Worm (Caenorhabditis elegans): ENCODE measurements around the gene C50C3.12.

The C50C3.12 gene

DNA sequence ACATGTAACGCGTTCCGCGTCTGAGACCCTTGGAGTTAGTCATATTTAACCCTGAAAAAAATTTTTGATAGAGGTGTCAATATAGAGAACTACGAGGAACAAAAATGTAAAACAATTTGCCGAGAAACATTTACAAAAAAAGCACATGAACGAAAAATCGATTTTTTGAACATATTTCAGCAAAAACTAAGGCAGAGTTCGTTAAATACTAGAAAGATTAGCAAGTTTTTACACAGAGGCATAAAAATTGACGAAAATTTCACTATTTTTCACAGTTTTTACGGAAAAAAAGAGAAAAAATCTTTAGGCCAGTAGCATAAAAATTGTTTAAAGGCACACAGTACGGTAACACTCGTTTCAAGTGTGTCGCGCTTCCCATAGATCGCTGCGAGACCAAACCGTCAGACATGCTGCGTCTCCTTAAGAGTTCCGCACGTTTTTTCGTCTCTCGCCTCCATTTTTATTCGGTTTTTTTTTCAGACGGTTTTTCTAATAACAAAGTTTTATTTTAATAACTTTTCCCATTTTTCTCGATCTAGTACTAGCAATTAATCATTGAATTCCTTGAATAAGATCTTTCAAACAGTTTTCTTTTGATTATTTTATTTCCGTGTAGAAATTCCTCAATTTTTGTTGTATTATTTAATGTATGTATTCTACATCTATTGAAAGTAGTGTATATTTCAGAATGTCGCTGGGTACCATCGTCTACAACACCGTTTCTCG, 46.0 kb upstream of the C50C3.12 start, which contains the start of the genes rpl-21 and C14B9.10 (continued):
- TF ChIP-seq nhr-48 (tag; optimal IDR thresholded peaks at IDR 0.05) = peak; percentile 36
- no peak for TF ChIP-seq ceh-20 (GFP tag; IDR thresholded peaks at IDR 0.05)
- TF ChIP-seq nhr-76 (tag; optimal IDR thresholded peaks at IDR 0.05) = no peak
- peak; percentile 18 for TF ChIP-seq zfp-2 (tag; optimal IDR thresholded peaks at IDR 0.05)
- peak; percentile 55 for TF ChIP-seq nhr-102 (tag; optimal IDR thresholded peaks at IDR 0.05)
- TF ChIP-seq attf-4 (tag; optimal IDR thresholded peaks at IDR 0.05) = no peak
- TF ChIP-seq mxl-2 (GFP tag; conservative IDR thresholded peaks at IDR 0.05) = no peak
- no peak for TF ChIP-seq ceh-82 (tag; optimal IDR thresholded peaks at IDR 0.05)
- peak; percentile 77 for TF ChIP-seq F49E8.2 (tag; optimal IDR thresholded peaks at IDR 0.05; ENCODE audit: borderline replicate concordance)
- TF ChIP-seq dpl-1 (GFP tag; optimal IDR thresholded peaks at IDR 0.05) = peak; percentile 78
- TF ChIP-seq zip-11 (GFP tag; IDR thresholded peaks at IDR 0.05) = no peak
- no peak for TF ChIP-seq zip-2 (tag; optimal IDR thresholded peaks at IDR 0.05)

DNA sequence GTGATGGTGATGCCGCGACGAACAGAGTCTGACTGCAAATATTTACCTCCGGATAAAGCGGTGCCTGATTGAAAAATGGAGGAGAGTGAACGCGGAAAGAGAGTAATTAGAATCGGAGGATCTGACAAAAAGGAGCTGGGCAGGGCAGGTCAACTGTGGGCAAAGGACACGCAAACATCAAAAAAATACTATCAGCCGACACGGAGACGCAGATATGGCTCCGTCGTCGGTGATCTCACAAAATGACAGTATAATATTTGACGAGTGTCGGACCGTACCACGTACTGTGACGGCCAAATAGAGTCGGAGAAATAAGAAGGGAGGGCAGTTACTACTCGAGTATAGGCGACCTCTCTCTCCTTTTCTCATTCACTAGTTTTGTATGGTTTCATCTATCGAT, 43.9 kb upstream of the C50C3.12 start:
- no peak for TF ChIP-seq mdt-29 (GFP tag; IDR thresholded peaks at IDR 0.05)
- no peak for TF ChIP-seq ama-1 (optimal IDR thresholded peaks at IDR 0.05)
- no peak for TF ChIP-seq daf-12 (tag; optimal IDR thresholded peaks at IDR 0.05)
- TF ChIP-seq egl-43 (GFP tag; IDR thresholded peaks at IDR 0.05) = 0 out of 2 replicates have a peak, but pooled peaks have one; percentile 16
- TF ChIP-seq duxl-1 (tag; optimal IDR thresholded peaks at IDR 0.05; ENCODE audit: poor library complexity) = no peak
- no peak for TF ChIP-seq lim-7 (GFP tag; IDR thresholded peaks at IDR 0.05)
- no peak for TF ChIP-seq snpc-4 (tag; optimal IDR thresholded peaks at IDR 0.05)
- TF ChIP-seq dmd-8 (GFP tag; IDR thresholded peaks at IDR 0.05) = no peak
- TF ChIP-seq tag-97 (GFP tag; IDR thresholded peaks at IDR 0.05) = no peak
- no peak for TF ChIP-seq nhr-41 (GFP tag; IDR thresholded peaks at IDR 0.05)
- peak in 1 of 2 experiments; percentile 41 for TF ChIP-seq unc-62 (GFP tag; optimal IDR thresholded peaks at IDR 0.05 in 1 of 2)
- TF ChIP-seq unc-62 (tag; optimal IDR thresholded peaks at IDR 0.05) = no peak
- no peak for TF ChIP-seq fos-1 (tag; optimal IDR thresholded peaks at IDR 0.05)
- TF ChIP-seq ceh-28 (tag; optimal IDR thresholded peaks at IDR 0.05) = no peak
- TF ChIP-seq skn-1 (tag; optimal IDR thresholded peaks at IDR 0.05) = no peak
- TF ChIP-seq spr-1 (tag; optimal IDR thresholded peaks at IDR 0.05) = no peak
- no peak for TF ChIP-seq nhr-111 (GFP tag; optimal IDR thresholded peaks at IDR 0.05)
- TF ChIP-seq ceh-20 (GFP tag; IDR thresholded peaks at IDR 0.05) = no peak
- TF ChIP-seq zag-1 (tag; optimal IDR thresholded peaks at IDR 0.05) = no peak
- TF ChIP-seq mes-2 (tag; optimal IDR thresholded peaks at IDR 0.05; ENCODE audit: poor library complexity, severe bottlenecking) = peak; percentile 6
- no peak for TF ChIP-seq Y105C5A.15 (GFP tag; IDR thresholded peaks at IDR 0.05)
- no peak for TF ChIP-seq ZK546.5 (tag; optimal IDR thresholded peaks at IDR 0.05)
- no peak for TF ChIP-seq nhr-11 (tag; optimal IDR thresholded peaks at IDR 0.05)

DNA sequence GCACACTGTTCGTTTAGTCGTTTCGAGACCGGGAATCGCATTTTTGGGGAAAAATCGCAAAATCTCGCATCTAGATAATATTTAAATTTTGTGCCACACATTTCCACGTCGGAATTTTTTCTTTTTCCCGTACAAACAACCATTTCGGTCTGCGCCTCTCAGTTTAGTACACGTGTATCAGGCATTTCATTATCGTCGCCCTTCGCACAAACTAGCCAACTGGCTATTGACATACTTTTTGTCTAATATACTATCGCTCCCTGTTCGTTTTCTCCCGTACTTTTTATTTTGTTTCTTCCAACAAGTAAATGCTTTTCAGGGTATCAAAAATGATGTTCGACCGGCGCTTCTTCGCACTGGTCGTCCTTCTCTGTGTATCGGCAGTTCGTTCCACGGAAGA, 43.0 kb upstream of the C50C3.12 start, which contains the start of gene C14B9.2:
C14B9.2 (plus strand) TSS at position 320 of the 400 bp plus-strand sequence.
- TF ChIP-seq zag-1 (tag; optimal IDR thresholded peaks at IDR 0.05) (no peak), lin-1 (GFP tag; IDR thresholded peaks at IDR 0.05) (no peak), gei-8 (GFP tag; optimal IDR thresholded peaks at IDR 0.05) (no peak), madf-5 (GFP tag; IDR thresholded peaks at IDR 0.05) (no peak), mxl-3 (GFP tag; optimal IDR thresholded peaks at IDR 0.05) (peak; percentile 75), lin-13 (GFP tag; optimal IDR thresholded peaks at IDR 0.05) (no peak), lsy-2 (tag; optimal IDR thresholded peaks at IDR 0.05) (peak in 1 of 2 experiments; percentile 16), zip-11 (GFP tag; IDR thresholded peaks at IDR 0.05) (no peak), mdt-29 (GFP tag; IDR thresholded peaks at IDR 0.05) (no peak), aly-2 (tag; optimal IDR thresholded peaks at IDR 0.05) (no peak), daf-12 (tag; optimal IDR thresholded peaks at IDR 0.05) (no peak), daf-16 (GFP tag; optimal IDR thresholded peaks at IDR 0.05) (no peak), daf-16 (tag; optimal IDR thresholded peaks at IDR 0.05) (peak; percentile 78), set-16 (GFP tag; IDR thresholded peaks at IDR 0.05) (no peak), nhr-28 (tag; optimal IDR thresholded peaks at IDR 0.05) (peak; percentile 54), dmd-9 (GFP tag; IDR thresholded peaks at IDR 0.05) (no peak), hlh-11 (tag; optimal IDR thresholded peaks at IDR 0.05) (no peak), ztf-7 (tag; optimal IDR thresholded peaks at IDR 0.05) (no peak), R02D3.7 (tag; optimal IDR thresholded peaks at IDR 0.05) (no peak), zfp-2 (tag; optimal IDR thresholded peaks at IDR 0.05) (no peak), saeg-2 (GFP tag; IDR thresholded peaks at IDR 0.05) (no peak)

Measured in whole organism, L4 larva.